Fruit fly (Drosophila melanogaster) whole organism, embryonic: Measurements from ENCODE around the gene CG31710.

ENCODE experiments used
- Ada2b ChIP-seq: fragments of 200-800 bp; sonication (Bioruptor generic); IDR thresholded peaks from 2 replicates; pipeline ENCODE4 v1.3.6; 2022; ENCODE audit warnings: missing biosample characterization, missing genetic modification characterization
- BEAF-32 ChIP-seq: fragments of 200-800 bp; sonication (Bioruptor generic); optimal IDR thresholded peaks from 3 replicates; lab custom pipeline; 2017; ENCODE audit warnings: missing biosample characterization, missing genetic modification characterization, mild to moderate bottlenecking, moderate library complexity, missing genetic modification reagents
- CG10147 ChIP-seq: fragments of 200-800 bp; sonication (Bioruptor generic); optimal IDR thresholded peaks from 2 replicates; lab custom pipeline; 2019; ENCODE audit warnings: missing biosample characterization, mild to moderate bottlenecking, missing genetic modification characterization, moderate library complexity
- CG10431 ChIP-seq: fragments of 200-800 bp; sonication (Bioruptor generic); optimal IDR thresholded peaks from 3 replicates; lab custom pipeline; 2018; ENCODE audit warnings: missing biosample characterization, mild to moderate bottlenecking, missing genetic modification characterization
- CG10979 ChIP-seq: fragments of 200-800 bp; sonication (Bioruptor generic); optimal IDR thresholded peaks from 2 replicates; lab custom pipeline; 2018; ENCODE audit warnings: missing biosample characterization, mild to moderate bottlenecking, missing genetic modification characterization, moderate library complexity
- CG11695 ChIP-seq: fragments of 200-800 bp; sonication (Bioruptor generic); IDR thresholded peaks from 3 replicates; pipeline ENCODE4 v1.3.6; 2022; ENCODE audit warnings: missing biosample characterization, missing genetic modification characterization
- CG13624 ChIP-seq: fragments of 200-800 bp; sonication (Bioruptor generic); optimal IDR thresholded peaks from 2 replicates; lab custom pipeline; 2016; ENCODE audit warnings: missing biosample characterization, missing genetic modification characterization
- CG16813 ChIP-seq: fragments of 200-800 bp; sonication (Bioruptor generic); IDR thresholded peaks from 3 replicates; pipeline ENCODE4 v1.3.6; 2022; ENCODE audit warnings: missing biosample characterization, missing genetic modification characterization; ENCODE audit not compliant: partially characterized antibody
- CG18476 ChIP-seq: fragments of 200-800 bp; sonication (Bioruptor generic); optimal IDR thresholded peaks from 2 replicates; lab custom pipeline; 2016; ENCODE audit warnings: missing biosample characterization, mild to moderate bottlenecking, missing genetic modification characterization
- CG18619 ChIP-seq: fragments of 200-800 bp; sonication (Bioruptor generic); optimal IDR thresholded peaks from 3 replicates; lab custom pipeline; 2017; ENCODE audit warnings: missing biosample characterization, mild to moderate bottlenecking, missing genetic modification characterization
- CG30020 ChIP-seq: fragments of 200-800 bp; optimal IDR thresholded peaks from 2 replicates; lab custom pipeline; 2019; ENCODE audit warnings: missing biosample characterization, mild to moderate bottlenecking, missing genetic modification characterization, moderate library complexity
- CG3163 ChIP-seq: fragments of 200-800 bp; sonication (Bioruptor generic); optimal IDR thresholded peaks from 3 replicates; lab custom pipeline; 2016; ENCODE audit warnings: missing biosample characterization, missing genetic modification characterization
- CG43689 ChIP-seq: fragments of 200-800 bp; sonication (Bioruptor generic); IDR thresholded peaks from 2 replicates; pipeline ENCODE4 v1.3.6; 2022; ENCODE audit warnings: missing biosample characterization, missing genetic modification characterization
- CG4854 ChIP-seq: fragments of 200-800 bp; sonication (Bioruptor generic); optimal IDR thresholded peaks from 2 replicates; lab custom pipeline; 2016; ENCODE audit warnings: missing biosample characterization, missing genetic modification characterization, inconsistent platforms
- CG5180 ChIP-seq: fragments of 200-800 bp; sonication (Bioruptor generic); optimal IDR thresholded peaks from 3 replicates; lab custom pipeline; 2017; ENCODE audit warnings: missing biosample characterization, missing genetic modification characterization, mild to moderate bottlenecking, moderate library complexity, missing genetic modification reagents
- CG6254 ChIP-seq: fragments of 200-800 bp; sonication (Bioruptor generic); optimal IDR thresholded peaks from 3 replicates; lab custom pipeline; 2017; ENCODE audit warnings: mild to moderate bottlenecking, missing biosample characterization, missing genetic modification reagents, missing genetic modification characterization
- CG6683 ChIP-seq: fragments of 200-800 bp; sonication (Bioruptor generic); optimal IDR thresholded peaks from 2 replicates; lab custom pipeline; 2017; ENCODE audit warnings: missing biosample characterization, mild to moderate bottlenecking, missing genetic modification characterization, missing genetic modification reagents
- CG6765 ChIP-seq: fragments of 200-800 bp; sonication (Bioruptor generic); optimal IDR thresholded peaks from 3 replicates; lab custom pipeline; 2017; ENCODE audit warnings: missing biosample characterization, mild to moderate bottlenecking, missing genetic modification characterization
- CHES-1-like ChIP-seq: fragments of 200-800 bp; sonication (Bioruptor generic); optimal IDR thresholded peaks from 2 replicates; lab custom pipeline; 2016; ENCODE audit warnings: missing biosample characterization, missing genetic modification characterization
- Drgx ChIP-seq: fragments of 200-800 bp; sonication (Bioruptor generic); IDR thresholded peaks from 2 replicates; pipeline ENCODE4 v1.3.6; 2022; ENCODE audit warnings: missing biosample characterization, missing genetic modification characterization
- Fer3 ChIP-seq: fragments of 200-800 bp; sonication (Bioruptor generic); optimal IDR thresholded peaks from 2 replicates; lab custom pipeline; 2018; ENCODE audit warnings: missing biosample characterization, mild to moderate bottlenecking, missing genetic modification characterization, moderate library complexity
- Gug ChIP-seq: fragments of 200-800 bp; sonication (Bioruptor generic); IDR thresholded peaks from 4 replicates; pipeline ENCODE4 v1.3.6; 2022; ENCODE audit warnings: missing biosample characterization, missing genetic modification characterization
- Oaz ChIP-seq: fragments of 200-800 bp; sonication (Bioruptor generic); IDR thresholded peaks from 2 replicates; pipeline ENCODE4 v1.3.6; 2022; ENCODE audit warnings: missing biosample characterization, missing genetic modification characterization
- Ptx1 ChIP-seq: fragments of 200-800 bp; sonication (Bioruptor generic); IDR thresholded peaks from 2 replicates; pipeline ENCODE4 v1.3.6; 2022; ENCODE audit warnings: missing biosample characterization, missing genetic modification characterization
- Sox102F ChIP-seq: fragments of 200-800 bp; sonication (Bioruptor generic); optimal IDR thresholded peaks from 2 replicates; lab custom pipeline; 2018; ENCODE audit warnings: missing biosample characterization, mild to moderate bottlenecking, missing genetic modification characterization, moderate library complexity
- ac ChIP-seq: fragments of 200-800 bp; sonication (Bioruptor generic); optimal IDR thresholded peaks from 3 replicates; lab custom pipeline; 2017; ENCODE audit warnings: missing biosample characterization, mild to moderate bottlenecking, missing genetic modification characterization
- ara ChIP-seq: fragments of 200-800 bp; sonication (Bioruptor generic); IDR thresholded peaks from 2 replicates; pipeline ENCODE4 v1.3.6; 2022; ENCODE audit warnings: missing biosample characterization, missing genetic modification characterization
- btn ChIP-seq: fragments of 200-800 bp; sonication (Bioruptor generic); optimal IDR thresholded peaks from 2 replicates; lab custom pipeline; 2016; ENCODE audit warnings: missing biosample characterization, missing genetic modification characterization
- cad ChIP-seq: fragments of >200 bp; optimal IDR thresholded peaks from 2 replicates; lab custom pipeline; 2017; ENCODE audit warnings: missing biosample characterization, missing genetic modification characterization
- croc ChIP-seq: fragments of 200-800 bp; sonication (Bioruptor generic); conservative IDR thresholded peaks from 3 replicates; pipeline ENCODE4 v1.3.6; 2022; ENCODE audit warnings: missing biosample characterization, missing genetic modification characterization
- cwo ChIP-seq: fragments of 200-800 bp; sonication (Bioruptor generic); optimal IDR thresholded peaks from 3 replicates; lab custom pipeline; 2017; ENCODE audit warnings: missing biosample characterization, missing genetic modification characterization, mild to moderate bottlenecking, moderate library complexity, missing genetic modification reagents
- dysf ChIP-seq: fragments of 200-800 bp; sonication (Bioruptor generic); IDR thresholded peaks from 3 replicates; pipeline ENCODE4 v1.3.6; 2022; ENCODE audit warnings: missing biosample characterization, missing genetic modification characterization
- en ChIP-seq: fragments of 200-800 bp; sonication (Bioruptor generic); optimal IDR thresholded peaks from 2 replicates; lab custom pipeline; 2016; ENCODE audit warnings: missing biosample characterization, missing genetic modification characterization
- esg ChIP-seq: fragments of 200-800 bp; sonication (Bioruptor generic); conservative IDR thresholded peaks from 2 replicates; pipeline ENCODE4 v1.3.6; 2022; ENCODE audit warnings: missing biosample characterization, missing genetic modification characterization
- ewg ChIP-seq: fragments of 200-800 bp; sonication (Bioruptor generic); optimal IDR thresholded peaks from 3 replicates; lab custom pipeline; 2017; ENCODE audit warnings: mild to moderate bottlenecking, missing biosample characterization, missing genetic modification reagents, missing genetic modification characterization
- fd3F ChIP-seq: fragments of 200-800 bp; sonication (Bioruptor generic); optimal IDR thresholded peaks from 2 replicates; lab custom pipeline; 2018; ENCODE audit warnings: missing biosample characterization, mild to moderate bottlenecking, missing genetic modification characterization, moderate library complexity
- fd96Cb ChIP-seq: fragments of 200-800 bp; sonication (Bioruptor generic); optimal IDR thresholded peaks from 2 replicates; lab custom pipeline; 2018; ENCODE audit warnings: missing biosample characterization, mild to moderate bottlenecking, missing genetic modification characterization, moderate library complexity
- lola ChIP-seq, 3 experiments: fragments of >200 bp in 2 of 3; fragments of 200-800 bp in 1 of 3; sonication (Bioruptor generic) in 1 of 3; optimal IDR thresholded peaks; 2 replicates each; lab custom pipeline; 2017 to 2019; ENCODE audit warnings: missing biosample characterization in 3 of 3, missing genetic modification characterization in 3 of 3, mild to moderate bottlenecking in 1 of 3, moderate library complexity in 1 of 3
- repo ChIP-seq: fragments of 200-800 bp; sonication (Bioruptor generic); optimal IDR thresholded peaks from 2 replicates; lab custom pipeline; 2016; ENCODE audit warnings: missing biosample characterization, missing genetic modification characterization
- slou ChIP-seq: fragments of 200-800 bp; sonication (Bioruptor generic); optimal IDR thresholded peaks from 3 replicates; lab custom pipeline; 2016; ENCODE audit warnings: missing biosample characterization, missing genetic modification characterization
- sna ChIP-seq: fragments of 200-800 bp; sonication (Bioruptor generic); IDR thresholded peaks from 2 replicates; pipeline ENCODE4 v1.3.6; 2022; ENCODE audit warnings: missing biosample characterization, missing genetic modification characterization; ENCODE audit not compliant: partially characterized antibody
- ssp ChIP-seq: fragments of 200-800 bp; sonication (Bioruptor generic); IDR thresholded peaks from 2 replicates; pipeline ENCODE4 v1.3.6; 2022; ENCODE audit warnings: missing biosample characterization, missing genetic modification characterization
- sug ChIP-seq: fragments of 200-800 bp; optimal IDR thresholded peaks from 2 replicates; lab custom pipeline; 2019; ENCODE audit warnings: missing biosample characterization, mild to moderate bottlenecking, missing genetic modification characterization, moderate library complexity
- trh ChIP-seq: fragments of 200-800 bp; sonication (Bioruptor generic); optimal IDR thresholded peaks from 2 replicates; lab custom pipeline; 2016; ENCODE audit warnings: missing biosample characterization, missing genetic modification characterization
- tx ChIP-seq: fragments of 200-800 bp; sonication (Bioruptor generic); optimal IDR thresholded peaks from 2 replicates; lab custom pipeline; 2016; ENCODE audit warnings: missing biosample characterization, missing genetic modification characterization
- wor ChIP-seq: fragments of 200-800 bp; sonication (Bioruptor generic); IDR thresholded peaks from 2 replicates; pipeline ENCODE4 v1.3.6; 2022; ENCODE audit warnings: missing biosample characterization, missing genetic modification characterization
- zen ChIP-seq: fragments of 200-800 bp; sonication (Bioruptor generic); optimal IDR thresholded peaks from 3 replicates; lab custom pipeline; 2018; ENCODE audit warnings: missing biosample characterization, mild to moderate bottlenecking, missing genetic modification characterization, moderate library complexity
- zf30C ChIP-seq: fragments of 200-800 bp; sonication (Bioruptor generic); optimal IDR thresholded peaks from 3 replicates; lab custom pipeline; 2018; ENCODE audit warnings: missing biosample characterization, mild to moderate bottlenecking, missing genetic modification characterization

Gene CG31710

DNA sequence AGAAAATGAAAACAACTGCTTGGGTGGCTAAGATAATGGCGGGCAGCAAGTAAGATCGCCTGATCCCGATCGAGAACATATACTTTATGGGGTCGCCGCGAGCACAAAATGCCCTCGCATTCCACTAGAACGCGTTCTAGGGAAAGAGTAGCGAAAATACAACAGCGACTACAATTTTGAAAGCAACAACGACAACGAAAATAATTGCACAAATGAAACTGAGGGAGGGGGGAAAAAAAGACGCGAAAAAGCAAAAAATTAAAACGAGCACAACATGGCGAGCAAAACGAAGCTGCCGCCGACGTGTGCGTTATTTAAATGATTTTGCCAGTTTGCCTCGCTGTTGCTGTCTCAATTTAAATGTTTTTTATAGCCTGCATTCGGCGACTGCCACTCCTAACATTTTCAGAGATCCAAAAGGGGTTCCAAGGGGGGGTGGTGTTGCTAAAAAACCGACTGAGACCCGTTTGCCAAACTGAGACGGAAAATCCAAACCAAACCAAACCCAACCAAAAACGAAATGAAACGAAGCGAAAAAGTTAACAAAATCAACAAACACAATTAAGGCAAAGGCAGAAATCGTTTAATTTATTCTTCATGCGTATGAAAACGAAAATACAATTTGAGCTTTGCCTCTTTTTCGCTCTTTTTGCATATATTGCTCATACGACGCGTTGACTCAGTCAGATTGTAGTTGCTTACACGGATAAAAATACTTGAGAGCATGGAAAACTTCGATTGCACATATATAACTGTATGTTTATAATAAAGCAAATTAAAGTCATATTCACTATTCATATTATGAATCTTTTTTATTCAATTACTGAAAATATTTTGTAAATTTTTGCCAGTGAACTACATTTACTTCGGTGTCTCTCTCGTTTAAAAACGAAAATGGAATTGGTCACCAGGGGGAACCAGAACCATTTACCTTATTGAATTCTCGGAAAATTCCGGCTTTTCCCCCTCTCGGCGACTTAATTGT is 13.1 kb downstream of the CG31710 start (continued):
- no peak for TF ChIP-seq en
- peak; percentile 77 for TF ChIP-seq esg (GFP tag; lab: Robert Waterston, UW)
- peak; percentile 39 for TF ChIP-seq CG18476 (GFP tag; lab: Kevin White, UChicago)
- peak; percentile 45 for TF ChIP-seq CG13624 (GFP tag; lab: Kevin White, UChicago)
- TF ChIP-seq CG6765 (GFP tag; lab: Kevin White, UChicago): no peak
- peak; percentile 87 for TF ChIP-seq dysf
- no peak for TF ChIP-seq ewg (GFP tag; lab: Kevin White, UChicago)
- TF ChIP-seq zf30C: no peak
- peak; percentile 32 for TF ChIP-seq CG10147 (GFP tag; lab: Kevin White, UChicago)
- TF ChIP-seq ssp (GFP tag; lab: Robert Waterston, UW): peak; percentile 58
- no peak for TF ChIP-seq CG16813
- peak; percentile 61 for TF ChIP-seq Oaz (GFP tag; lab: Robert Waterston, UW)
- peak; percentile 34 for TF ChIP-seq CG18619
- peak; percentile 47; the same call in 1 of the 4 replicates for TF ChIP-seq Gug
- no peak for TF ChIP-seq CHES-1-like (GFP tag; lab: Kevin White, UChicago)
- TF ChIP-seq cad (GFP tag; lab: Kevin White, UChicago): no peak
- TF ChIP-seq CG10431 (GFP tag; lab: Kevin White, UChicago): no peak
- no peak for TF ChIP-seq ara
- peak; percentile 63 for TF ChIP-seq Sox102F (GFP tag; lab: Kevin White, UChicago)
- TF ChIP-seq CG3163 (GFP tag; lab: Kevin White, UChicago): no peak
- peak; percentile 86 for TF ChIP-seq CG11695 (GFP tag; lab: Robert Waterston, UW)
- TF ChIP-seq wor: 0 out of 2 replicates have a peak, but pooled peaks have one; percentile 24
- no peak for TF ChIP-seq croc (GFP tag; lab: Robert Waterston, UW)
- no peak for TF ChIP-seq btn
- peak; percentile 25 for TF ChIP-seq fd96Cb
- TF ChIP-seq tx (GFP tag; lab: Kevin White, UChicago): no peak
- no peak for TF ChIP-seq CG5180
- no peak for TF ChIP-seq BEAF-32 (GFP tag; lab: Kevin White, UChicago)
- no peak for TF ChIP-seq CG6254 (GFP tag; lab: Kevin White, UChicago)
- TF ChIP-seq Drgx (GFP tag; lab: Robert Waterston, UW): peak; percentile 92
- TF ChIP-seq CG30020 (tag; lab: Kevin White, UChicago): no peak
- TF ChIP-seq Ada2b (GFP tag; lab: Robert Waterston, UW): peak; percentile 84
- TF ChIP-seq CG10979: peak; percentile 10
- peak; percentile 32 for TF ChIP-seq slou
- peak; percentile 90 for TF ChIP-seq Ptx1 (GFP tag; lab: Robert Waterston, UW)
- peak; percentile 67 for TF ChIP-seq cwo
- peak; percentile 2 for TF ChIP-seq sug
- TF ChIP-seq sna (GFP tag; lab: Robert Waterston, UW): no peak
- peak; percentile 64; the same call in 1 of the 2 replicates for TF ChIP-seq CG43689 (GFP tag; lab: Robert Waterston, UW)
- TF ChIP-seq CG4854 (GFP tag; lab: Kevin White, UChicago): peak; percentile 22
- no peak for TF ChIP-seq ac (GFP tag; lab: Kevin White, UChicago)
- no peak for TF ChIP-seq zen (tag; lab: Kevin White, UChicago)
- no peak for TF ChIP-seq lola (GFP tag; optimal IDR thresholded peaks at IDR 0.05; lab: Kevin White, UChicago)
- TF ChIP-seq fd3F (GFP tag; lab: Kevin White, UChicago): peak; percentile 66
- TF ChIP-seq Fer3: peak; percentile 69
- no peak for TF ChIP-seq trh
- TF ChIP-seq CG6683: no peak
- no peak for TF ChIP-seq repo (GFP tag; lab: Kevin White, UChicago)
